Worm (Caenorhabditis elegans) whole organism, midembryonic: Measurements from ENCODE around the gene F33E11.2.

Experiments
- med-1 ChIP-seq: sonication (generic microtip); optimal IDR thresholded peaks from 2 replicates; lab custom pipeline; 2017; ENCODE audit warnings: missing genetic modification characterization, mild to moderate bottlenecking, missing compliant biosample characterization, antibody characterized with exemption, missing genetic modification reagents; ENCODE audit not compliant: insufficient read depth
- ztf-23 ChIP-seq: fragments of 200-800 bp; sonication (Bioruptor generic); IDR thresholded peaks from 2 replicates; pipeline ENCODE4 v1.3.6; 2022; ENCODE audit warnings: missing genetic modification reagents, missing genetic modification characterization, missing compliant biosample characterization

DNA sequence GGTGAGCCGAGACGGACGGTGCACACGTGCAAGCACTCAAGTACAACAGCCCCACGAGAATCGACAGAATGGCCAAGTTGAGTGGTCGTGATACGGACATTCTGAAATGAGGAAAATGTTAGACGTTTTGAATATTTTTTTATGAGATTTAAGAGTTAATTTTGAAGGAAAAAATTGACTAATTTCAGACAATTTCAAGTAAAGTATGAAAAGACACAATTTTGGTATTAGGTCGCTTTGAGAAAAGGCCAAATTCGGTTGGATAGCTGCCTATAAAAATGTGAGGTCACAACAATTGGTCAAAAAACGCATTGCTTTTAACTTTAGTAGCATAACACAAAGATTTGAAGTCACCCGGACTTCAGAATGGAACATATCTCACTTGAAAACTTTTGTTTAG, 24.9 kb upstream of the F33E11.2 start, which contains the start of gene nlp-70:
- no peak for TF ChIP-seq med-1 (GFP tag; lab: Kevin White, UChicago)
- no peak for TF ChIP-seq ztf-23 (GFP tag; lab: Robert Waterston, UW)
